Worm (Caenorhabditis elegans): ENCODE results near the gene cec-6.

The cec-6 gene

ce11 chrIV:5561497-5562155, 17.0 kb downstream of the cec-6 start (continued):
- TF ChIP-seq unc-62 (GFP tag; optimal IDR thresholded peaks at IDR 0.05) (no peak), tlp-1 (tag; optimal IDR thresholded peaks at IDR 0.05) (no peak), alr-1 (tag; optimal IDR thresholded peaks at IDR 0.05; ENCODE audit: borderline replicate concordance) (no peak), lir-3 (tag; optimal IDR thresholded peaks at IDR 0.05; ENCODE audit: poor library complexity) (no peak), mep-1 (tag; optimal IDR thresholded peaks at IDR 0.05) (peak; percentile 55), pag-3 (tag; optimal IDR thresholded peaks at IDR 0.05; ENCODE audit: borderline replicate concordance, insufficient read depth) (no peak), isw-1 (GFP tag; IDR thresholded peaks at IDR 0.05) (no peak), pax-3 (tag; optimal IDR thresholded peaks at IDR 0.05) (no peak), nhr-19 (GFP tag; conservative IDR thresholded peaks at IDR 0.05) (peak; percentile 54), dpl-1 (GFP tag; optimal IDR thresholded peaks at IDR 0.05) (peak; percentile 29 to 38 (median 36)), ceh-88 (GFP tag; IDR thresholded peaks at IDR 0.05) (no peak), zip-4 (GFP tag; optimal IDR thresholded peaks at IDR 0.05) (no peak), efl-1 (optimal IDR thresholded peaks at IDR 0.05) (peak; percentile 31 to 37), efl-1 (GFP tag; optimal IDR thresholded peaks at IDR 0.05 in 1 of 2) (peak in 1 of 2 experiments; percentile 92), elt-2 (tag; optimal IDR thresholded peaks at IDR 0.05) (no peak), fkh-8 (tag; optimal IDR thresholded peaks at IDR 0.05) (no peak), grh-1 (GFP tag; IDR thresholded peaks at IDR 0.05) (peak; percentile 85), Y116A8C.19 (tag; optimal IDR thresholded peaks at IDR 0.05; ENCODE audit: borderline replicate concordance) (no peak), ceh-8 (GFP tag; optimal IDR thresholded peaks at IDR 0.05) (no peak), ztf-11 (tag; optimal IDR thresholded peaks at IDR 0.05) (no peak), hlh-4 (tag; optimal IDR thresholded peaks at IDR 0.05) (no peak), nhr-77 (tag; optimal IDR thresholded peaks at IDR 0.05) (no peak), unc-98 (GFP tag; IDR thresholded peaks at IDR 0.05) (no peak), vab-15 (tag; optimal IDR thresholded peaks at IDR 0.05) (no peak), C16A3.4 (tag; optimal IDR thresholded peaks at IDR 0.05) (peak; percentile 2), fkh-4 (tag; optimal IDR thresholded peaks at IDR 0.05; ENCODE audit: borderline replicate concordance) (no peak), nhr-84 (tag; optimal IDR thresholded peaks at IDR 0.05) (no peak), tbx-2 (tag; optimal IDR thresholded peaks at IDR 0.05) (peak; percentile 12), efl-3 (GFP tag; optimal IDR thresholded peaks at IDR 0.05) (no peak), nhr-71 (tag; optimal IDR thresholded peaks at IDR 0.05) (peak; percentile 81), mdl-1 (tag; optimal IDR thresholded peaks at IDR 0.05) (no peak), skn-1 (tag; optimal IDR thresholded peaks at IDR 0.05) (peak; percentile 54), ces-1 (GFP tag; optimal IDR thresholded peaks at IDR 0.05) (no peak), nhr-47 (tag; optimal IDR thresholded peaks at IDR 0.05) (peak; percentile 66), mef-2 (tag; optimal IDR thresholded peaks at IDR 0.05) (no peak), aly-2 (tag; optimal IDR thresholded peaks at IDR 0.05) (no peak), lsy-2 (tag; optimal IDR thresholded peaks at IDR 0.05) (peak; percentile 46 to 51), F16B12.6 (tag; optimal IDR thresholded peaks at IDR 0.05) (no peak), sox-4 (tag; optimal IDR thresholded peaks at IDR 0.05) (no peak), ets-5 (GFP tag; IDR thresholded peaks at IDR 0.05) (no peak), nhr-12 (tag; optimal IDR thresholded peaks at IDR 0.05) (no peak), aha-1 (tag; optimal IDR thresholded peaks at IDR 0.05) (no peak), irx-1 (tag; optimal IDR thresholded peaks at IDR 0.05) (no peak), jun-1 (tag; optimal IDR thresholded peaks at IDR 0.05) (no peak), egl-13 (tag; optimal IDR thresholded peaks at IDR 0.05) (no peak), nhr-85 (tag) (peak; percentile 99), swsn-7 (tag; optimal IDR thresholded peaks at IDR 0.05) (peak; percentile 67)

Data from whole organism, L1 larva.